Fruit fly (Drosophila melanogaster) whole organism: ENCODE measurements around the gene CG10570.

Source experiments
- CG8478 ChIP-seq: fragments of >200 bp; optimal IDR thresholded peaks from 2 replicates; lab custom pipeline; 2018; ENCODE audit warnings: inconsistent platforms
- Dll ChIP-seq: fragments of >200 bp; optimal IDR thresholded peaks from 2 replicates; lab custom pipeline; 2017
- pan ChIP-seq: fragments of >200 bp; optimal IDR thresholded peaks from 2 replicates; lab custom pipeline; 2017
- psq ChIP-seq: fragments of >200 bp; optimal IDR thresholded peaks from 2 replicates; lab custom pipeline; 2017
- usp ChIP-seq: fragments of >200 bp; optimal IDR thresholded peaks from 2 replicates; lab custom pipeline; 2017; ENCODE audit warnings: missing biosample characterization, missing genetic modification characterization, mixed read lengths

- TF ChIP-seq usp (GFP tag; lab: Kevin White, UChicago) = no peak
- no peak for TF ChIP-seq psq (lab: Kevin White, UChicago)
- no peak for TF ChIP-seq Dll (lab: Kevin White, UChicago)
- no peak for TF ChIP-seq CG8478 (lab: Kevin White, UChicago)
- no peak for TF ChIP-seq pan (lab: Kevin White, UChicago)
These were observed 21.2 kb downstream of the CG10570 start for dm6 chr2L:18789773-18790385.
